Worm (Caenorhabditis elegans) whole organism, late embryonic: Measurements from ENCODE around the gene gpa-18.
A peak's percentile ranks its signal among the peaks of the same experiment; 100 is the strongest.

ENCODE experiments used
- C38D4.7 ChIP-seq: fragments of 200-800 bp; sonication (Bioruptor generic); optimal IDR thresholded peaks from 2 replicates; lab custom pipeline; 2018; ENCODE audit warnings: mild to moderate bottlenecking, missing genetic modification characterization, moderate library complexity, missing compliant biosample characterization
- F13H6.1 ChIP-seq: sonication (generic microtip); optimal IDR thresholded peaks from 2 replicates; lab custom pipeline; 2016; ENCODE audit warnings: missing genetic modification characterization, missing compliant biosample characterization
- T23F11.4 ChIP-seq: fragments of 200-800 bp; sonication (Bioruptor generic); optimal IDR thresholded peaks from 2 replicates; lab custom pipeline; 2018; ENCODE audit warnings: mild to moderate bottlenecking, missing genetic modification characterization, missing compliant biosample characterization
- ceh-18 ChIP-seq: sonication (generic microtip); optimal IDR thresholded peaks from 2 replicates; lab custom pipeline; 2016; ENCODE audit warnings: missing genetic modification characterization, missing compliant biosample characterization
- ceh-2 ChIP-seq: sonication (generic microtip); optimal IDR thresholded peaks from 2 replicates; lab custom pipeline; 2016; ENCODE audit warnings: missing genotype, missing genetic modification characterization, missing compliant biosample characterization
- ceh-48 ChIP-seq: sonication (generic microtip); optimal IDR thresholded peaks from 2 replicates; lab custom pipeline; 2016; ENCODE audit warnings: missing genetic modification characterization, inconsistent platforms, missing compliant biosample characterization
- dve-1 ChIP-seq: sonication (generic microtip); optimal IDR thresholded peaks from 2 replicates; lab custom pipeline; 2017; ENCODE audit warnings: antibody characterized with exemption, mild to moderate bottlenecking, missing genetic modification characterization, missing compliant biosample characterization
- eyg-1 ChIP-seq: sonication (generic microtip); optimal IDR thresholded peaks from 2 replicates; lab custom pipeline; 2016; ENCODE audit warnings: missing genotype, missing genetic modification characterization, missing compliant biosample characterization
- gmeb-2 ChIP-seq: sonication (generic microtip); optimal IDR thresholded peaks from 2 replicates; lab custom pipeline; 2016; ENCODE audit warnings: missing genetic modification characterization, inconsistent platforms, missing compliant biosample characterization
- hlh-13 ChIP-seq: fragments of 200-800 bp; sonication (Bioruptor generic); optimal IDR thresholded peaks from 2 replicates; lab custom pipeline; 2018; ENCODE audit warnings: mild to moderate bottlenecking, missing genetic modification characterization, missing compliant biosample characterization
- hlh-30 ChIP-seq: sonication (generic microtip); optimal IDR thresholded peaks from 2 replicates; lab custom pipeline; 2017; ENCODE audit warnings: antibody characterized with exemption, missing genetic modification characterization, missing compliant biosample characterization; ENCODE audit not compliant: insufficient read depth
- mec-3 ChIP-seq: sonication (generic microtip); optimal IDR thresholded peaks from 2 replicates; lab custom pipeline; 2016; ENCODE audit warnings: borderline replicate concordance, missing genetic modification characterization, missing compliant biosample characterization
- pros-1 ChIP-seq: fragments of 150-350 bp; optimal IDR thresholded peaks from 2 replicates; lab custom pipeline; 2014; ENCODE audit warnings: missing biosample characterization, missing genetic modification reagents, missing genetic modification characterization
- sox-2 ChIP-seq: fragments of 200-800 bp; sonication (Bioruptor generic); IDR thresholded peaks from 2 replicates; pipeline ENCODE4 v1.3.6; 2022; ENCODE audit warnings: missing genetic modification reagents, missing genetic modification characterization, missing compliant biosample characterization
- sox-4 ChIP-seq: sonication (generic microtip); optimal IDR thresholded peaks from 2 replicates; lab custom pipeline; 2017; ENCODE audit warnings: mild to moderate bottlenecking, missing genetic modification characterization, inconsistent platforms, missing compliant biosample characterization
- ttx-3 ChIP-seq: sonication (generic microtip); optimal IDR thresholded peaks from 2 replicates; lab custom pipeline; 2016; ENCODE audit warnings: missing genetic modification reagents, missing genetic modification characterization, missing compliant biosample characterization
- unc-42 ChIP-seq: sonication (generic microtip); optimal IDR thresholded peaks from 2 replicates; lab custom pipeline; 2016; ENCODE audit warnings: missing genotype, missing genetic modification characterization, missing compliant biosample characterization

gpa-18 gene

ce11 chrIV:5139972-5140371 lies 55.5 kb downstream of the gpa-18 start:
- TF ChIP-seq eyg-1 (tag; lab: Kevin White, UChicago) (no peak), T23F11.4 (no peak), C38D4.7 (GFP tag; lab: Kevin White, UChicago) (no peak), ceh-18 (tag; lab: Kevin White, UChicago) (no peak), gmeb-2 (tag; lab: Kevin White, UChicago) (no peak), mec-3 (tag; lab: Kevin White, UChicago) (no peak), pros-1 (tag; lab: Kevin White, UChicago) (no peak), sox-2 (GFP tag; lab: Robert Waterston, UW) (no peak), hlh-13 (GFP tag; lab: Kevin White, UChicago) (no peak), hlh-30 (tag; lab: Kevin White, UChicago) (no peak), ttx-3 (tag; lab: Kevin White, UChicago) (no peak), sox-4 (no peak), ceh-2 (tag; lab: Kevin White, UChicago) (no peak), dve-1 (tag; lab: Kevin White, UChicago) (no peak), ceh-48 (no peak), F13H6.1 (tag; lab: Kevin White, UChicago) (no peak)

- TF ChIP-seq F13H6.1 (tag; lab: Kevin White, UChicago): no peak
- peak; percentile 72 for TF ChIP-seq unc-42 (tag; lab: Kevin White, UChicago)
These were observed 56.2 kb downstream of the gpa-18 start for ce11 chrIV:5139189-5139588.
